Worm (Caenorhabditis elegans): ENCODE measurements around the gene C39F7.1.

The C39F7.1 gene

DNA sequence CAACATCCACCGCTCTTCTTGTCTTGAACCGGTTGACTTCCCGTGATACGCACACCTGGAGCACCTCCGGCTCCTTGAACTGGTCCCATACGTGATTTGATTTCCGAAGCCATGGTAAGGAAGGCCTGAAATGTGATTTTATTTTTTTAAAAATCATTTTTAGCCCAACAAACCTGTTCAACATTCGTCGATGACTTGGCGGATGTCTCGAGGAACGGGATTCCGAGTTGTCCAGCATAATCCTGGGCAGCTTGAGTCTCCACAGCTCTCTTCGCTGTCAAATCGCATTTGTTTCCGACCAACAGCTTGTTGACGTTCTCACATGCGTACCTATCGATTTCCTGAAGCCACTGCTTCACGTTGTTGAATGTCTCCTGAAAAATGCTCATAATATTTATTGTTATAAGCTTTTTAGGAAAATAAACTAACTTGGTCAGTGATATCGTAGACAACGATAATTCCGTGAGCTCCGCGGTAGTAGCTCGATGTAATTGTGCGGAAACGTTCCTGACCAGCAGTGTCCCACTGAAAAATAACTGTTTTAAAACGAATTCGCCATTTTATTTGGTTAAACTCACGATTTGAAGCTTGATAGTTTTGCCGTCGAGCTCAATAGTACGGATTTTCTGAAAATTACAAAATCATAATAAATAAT is 3.1 kb downstream of the C39F7.1 start:
- TF ChIP-seq aly-1 (tag; optimal IDR thresholded peaks at IDR 0.05) = no peak
- no peak for TF ChIP-seq hmbx-1 (tag; optimal IDR thresholded peaks at IDR 0.05)
- TF ChIP-seq hnd-1 (tag; optimal IDR thresholded peaks at IDR 0.05) = no peak
- no peak for TF ChIP-seq flt-1 (GFP tag; IDR thresholded peaks at IDR 0.05)
- no peak for TF ChIP-seq ets-7 (tag; optimal IDR thresholded peaks at IDR 0.05)
- TF ChIP-seq ama-1 (optimal IDR thresholded peaks at IDR 0.05) = no peak
- TF ChIP-seq sea-1 (GFP tag; conservative IDR thresholded peaks at IDR 0.05) = no peak
- no peak for TF ChIP-seq B0310.2 (tag; optimal IDR thresholded peaks at IDR 0.05)
- no peak for TF ChIP-seq ceh-13 (GFP tag; optimal IDR thresholded peaks at IDR 0.05)
- no peak for TF ChIP-seq scrt-1 (GFP tag; IDR thresholded peaks at IDR 0.05)
- TF ChIP-seq tbx-11 (GFP tag; IDR thresholded peaks at IDR 0.05) = no peak
- no peak for TF ChIP-seq ceh-36 (tag; optimal IDR thresholded peaks at IDR 0.05)
- no peak for TF ChIP-seq hmg-4 (GFP tag; optimal IDR thresholded peaks at IDR 0.05)
- TF ChIP-seq F13C5.2 (tag; optimal IDR thresholded peaks at IDR 0.05) = no peak
- TF ChIP-seq pes-1 (GFP tag; IDR thresholded peaks at IDR 0.05) = no peak
- no peak for TF ChIP-seq tbx-37 (GFP tag; conservative IDR thresholded peaks at IDR 0.05)
- no peak for TF ChIP-seq tra-4 (tag; optimal IDR thresholded peaks at IDR 0.05)

ce11 chrV:1263939-1264823 is 4.0 kb downstream of the C39F7.1 start, which contains the start of the genes rab-1 and C39F7.5:
rab-1 (minus strand) TSS chrV:1263989.
C39F7.5 (plus strand) TSS chrV:1264773.
- TF ChIP-seq tbx-37 (GFP tag; conservative IDR thresholded peaks at IDR 0.05) (no peak), F13C5.2 (tag; optimal IDR thresholded peaks at IDR 0.05) (peak; percentile 5), ceh-36 (tag; optimal IDR thresholded peaks at IDR 0.05) (no peak)

DNA sequence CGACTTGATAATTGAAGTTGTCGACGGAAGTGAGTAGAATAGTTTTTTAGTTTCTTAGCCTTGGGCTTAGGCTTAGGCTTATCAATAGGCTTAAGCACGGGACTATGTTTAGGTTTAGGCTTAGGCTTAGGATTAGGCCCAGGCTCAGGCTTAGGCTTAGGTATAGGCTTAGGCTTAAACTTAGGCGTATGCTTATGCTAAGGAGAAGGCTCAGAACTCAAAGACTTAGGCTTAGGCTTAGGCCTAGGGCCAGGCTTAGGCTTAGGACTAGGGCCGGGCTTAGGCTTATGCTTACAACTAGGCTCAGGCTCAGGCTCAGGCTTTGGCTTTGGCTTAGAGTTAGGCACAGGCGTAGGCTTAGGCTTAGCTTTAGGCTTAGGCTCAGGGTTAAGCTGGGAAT is 6.4 kb downstream of the C39F7.1 start:
- no peak for TF ChIP-seq flt-1 (GFP tag; IDR thresholded peaks at IDR 0.05)
- peak; percentile 80 for TF ChIP-seq ceh-36 (tag; optimal IDR thresholded peaks at IDR 0.05)
- TF ChIP-seq ceh-13 (GFP tag; optimal IDR thresholded peaks at IDR 0.05) = no peak

ce11 chrV:1270611-1271010 is 10.5 kb downstream of the C39F7.1 start, which contains the start of gene Y75B7B.1:
Y75B7B.1 (plus strand) TSS chrV:1270911.
- TF ChIP-seq scrt-1 (GFP tag; IDR thresholded peaks at IDR 0.05) (no peak), F13C5.2 (tag; optimal IDR thresholded peaks at IDR 0.05) (no peak), tbx-37 (GFP tag; conservative IDR thresholded peaks at IDR 0.05) (no peak), ama-1 (optimal IDR thresholded peaks at IDR 0.05) (no peak)

ce11 chrV:1275924-1276323 is 15.8 kb downstream of the C39F7.1 start, which contains the start of gene Y75B7B.2:
Y75B7B.2 (minus strand) TSS chrV:1276024.
- TF ChIP-seq ama-1 (optimal IDR thresholded peaks at IDR 0.05) (no peak), scrt-1 (GFP tag; IDR thresholded peaks at IDR 0.05) (no peak), flt-1 (GFP tag; IDR thresholded peaks at IDR 0.05) (no peak), sea-1 (GFP tag; conservative IDR thresholded peaks at IDR 0.05) (no peak), ets-7 (tag; optimal IDR thresholded peaks at IDR 0.05) (no peak), F13C5.2 (tag; optimal IDR thresholded peaks at IDR 0.05) (no peak), pes-1 (GFP tag; IDR thresholded peaks at IDR 0.05) (no peak), B0310.2 (tag; optimal IDR thresholded peaks at IDR 0.05) (no peak), hnd-1 (tag; optimal IDR thresholded peaks at IDR 0.05) (no peak), hmbx-1 (tag; optimal IDR thresholded peaks at IDR 0.05) (no peak), tbx-37 (GFP tag; conservative IDR thresholded peaks at IDR 0.05) (no peak), ceh-13 (GFP tag; optimal IDR thresholded peaks at IDR 0.05) (no peak)

DNA sequence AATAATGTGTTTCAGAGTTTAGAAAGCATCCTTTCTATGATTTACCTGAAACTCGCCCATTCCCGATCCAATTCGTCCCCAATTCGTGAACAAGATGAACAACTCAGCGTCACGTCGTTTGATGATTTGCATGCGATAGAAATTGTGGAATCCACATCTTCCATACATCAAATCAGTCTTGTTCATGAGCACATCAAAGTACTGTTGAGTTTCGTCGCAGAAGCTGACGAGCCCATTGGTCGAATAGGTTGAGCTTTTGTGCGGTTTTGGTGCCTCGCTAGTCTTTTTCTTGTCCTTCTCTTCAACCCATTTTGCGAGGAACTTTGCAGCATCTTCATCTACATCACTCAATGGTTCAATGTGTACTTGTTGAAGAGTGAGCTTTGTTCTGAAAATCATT is 17.8 kb downstream of the C39F7.1 start:
- no peak for TF ChIP-seq tbx-11 (GFP tag; IDR thresholded peaks at IDR 0.05)
- no peak for TF ChIP-seq hmg-4 (GFP tag; optimal IDR thresholded peaks at IDR 0.05)
- TF ChIP-seq scrt-1 (GFP tag; IDR thresholded peaks at IDR 0.05) = no peak
- TF ChIP-seq B0310.2 (tag; optimal IDR thresholded peaks at IDR 0.05) = no peak
- TF ChIP-seq hnd-1 (tag; optimal IDR thresholded peaks at IDR 0.05) = no peak
- TF ChIP-seq tra-4 (tag; optimal IDR thresholded peaks at IDR 0.05) = no peak
- TF ChIP-seq tbx-37 (GFP tag; conservative IDR thresholded peaks at IDR 0.05) = no peak
- no peak for TF ChIP-seq hmbx-1 (tag; optimal IDR thresholded peaks at IDR 0.05)

DNA sequence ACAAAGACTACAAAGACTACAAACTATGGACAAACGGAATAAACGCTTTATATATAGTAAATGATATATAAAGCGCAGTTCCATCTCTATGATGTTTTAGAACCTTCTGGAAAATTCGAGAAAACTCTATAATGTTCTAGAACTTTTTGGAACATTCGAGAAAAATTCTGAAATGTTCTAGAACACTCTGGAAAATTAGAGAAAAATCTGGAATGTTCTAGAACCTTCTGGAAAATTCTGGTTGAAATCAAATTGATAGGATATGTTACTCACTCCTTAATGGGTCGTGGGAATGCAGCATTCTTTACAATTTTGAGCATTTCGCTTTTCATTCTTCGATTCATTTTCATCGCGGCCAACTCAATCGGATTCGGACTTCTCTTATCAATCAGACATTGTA is 18.4 kb downstream of the C39F7.1 start:
- TF ChIP-seq B0310.2 (tag; optimal IDR thresholded peaks at IDR 0.05) (no peak), F13C5.2 (tag; optimal IDR thresholded peaks at IDR 0.05) (no peak), hnd-1 (tag; optimal IDR thresholded peaks at IDR 0.05) (no peak), ets-7 (tag; optimal IDR thresholded peaks at IDR 0.05) (no peak), ceh-13 (GFP tag; optimal IDR thresholded peaks at IDR 0.05) (no peak), sea-1 (GFP tag; conservative IDR thresholded peaks at IDR 0.05) (no peak), hmbx-1 (tag; optimal IDR thresholded peaks at IDR 0.05) (no peak), pes-1 (GFP tag; IDR thresholded peaks at IDR 0.05) (no peak), tbx-11 (GFP tag; IDR thresholded peaks at IDR 0.05) (no peak), ceh-36 (tag; optimal IDR thresholded peaks at IDR 0.05) (no peak)

DNA sequence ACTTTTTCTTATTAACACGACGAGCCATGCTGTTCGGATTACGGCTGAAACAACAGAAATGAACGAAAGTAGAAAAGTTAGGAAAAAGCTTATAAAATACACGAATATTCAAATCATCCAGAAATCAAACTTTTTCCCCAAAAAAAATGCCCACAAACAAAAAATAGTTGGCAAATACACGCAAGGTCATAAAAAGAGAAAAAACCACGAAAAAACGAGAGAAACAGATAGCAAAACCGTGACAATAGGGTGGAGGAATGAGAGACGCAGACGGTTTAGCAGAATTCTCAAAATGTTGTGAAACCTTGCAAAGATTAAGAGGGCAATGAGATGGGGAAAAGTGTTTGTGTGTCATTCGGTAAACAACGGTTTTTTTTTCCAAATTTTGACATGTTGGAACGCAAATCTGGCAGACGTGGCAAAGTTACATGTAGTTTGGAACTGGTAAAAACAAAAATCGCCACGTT is 25.5 kb downstream of the C39F7.1 start, which contains the start of gene tank-1:
TSS of gene tank-1 (minus strand) at position 51 of the 467 bp plus-strand sequence.
- TF ChIP-seq ets-7 (tag; optimal IDR thresholded peaks at IDR 0.05) = no peak
- no peak for TF ChIP-seq hmg-4 (GFP tag; optimal IDR thresholded peaks at IDR 0.05)
- no peak for TF ChIP-seq ceh-13 (GFP tag; optimal IDR thresholded peaks at IDR 0.05)

Data from whole organism, early embryonic.